Worm (Caenorhabditis elegans) whole organism, young adult: ENCODE results near the gene taf-8.

Source experiments
- F33H1.4 ChIP-seq: fragments of 200-800 bp; sonication (Bioruptor generic); IDR thresholded peaks from 2 replicates; pipeline ENCODE4 v1.3.6; 2022; ENCODE audit warnings: missing genetic modification reagents, missing genetic modification characterization, missing compliant biosample characterization
- hsf-1 ChIP-seq: fragments of 200-800 bp; sonication (Bioruptor generic); IDR thresholded peaks from 2 replicates; pipeline ENCODE4 v1.3.6; 2022; ENCODE audit warnings: missing genetic modification reagents, missing genetic modification characterization, missing compliant biosample characterization

- TF ChIP-seq hsf-1 (GFP tag; lab: Robert Waterston, UW) (no peak), F33H1.4 (no peak)
Measured at ce11 chrII:9656210-9656755, 12.8 kb upstream of the taf-8 start, which contains the start of gene gstk-1.
